Fruit fly (Drosophila melanogaster) whole organism, embryonic: ENCODE data around the gene MTF-1.

Source experiments
- Ada2b ChIP-seq: fragments of 200-800 bp; sonication (Bioruptor generic); IDR thresholded peaks from 2 replicates; pipeline ENCODE4 v1.3.6; 2022; ENCODE audit warnings: missing biosample characterization, missing genetic modification characterization
- Bgb ChIP-seq: fragments of 200-800 bp; sonication (Bioruptor generic); IDR thresholded peaks from 2 replicates; pipeline ENCODE4 v1.3.6; 2022; ENCODE audit warnings: missing biosample characterization, missing genetic modification characterization; ENCODE audit not compliant: partially characterized antibody
- CG10209 ChIP-seq: fragments of 200-800 bp; sonication (Bioruptor generic); optimal IDR thresholded peaks from 3 replicates; lab custom pipeline; 2017; ENCODE audit warnings: missing biosample characterization, mild to moderate bottlenecking, missing genetic modification characterization, missing genetic modification reagents
- CG10565 ChIP-seq: fragments of 200-800 bp; sonication (Bioruptor generic); optimal IDR thresholded peaks from 3 replicates; lab custom pipeline; 2016; ENCODE audit warnings: missing biosample characterization, mild to moderate bottlenecking, missing genetic modification characterization
- CG11247 ChIP-seq: fragments of 200-800 bp; sonication (Bioruptor generic); IDR thresholded peaks from 2 replicates; pipeline ENCODE4 v1.3.6; 2022; ENCODE audit warnings: missing biosample characterization, missing genetic modification characterization
- CG12769 ChIP-seq: fragments of 200-800 bp; sonication (Bioruptor generic); optimal IDR thresholded peaks from 2 replicates; lab custom pipeline; 2019; ENCODE audit warnings: missing biosample characterization, mild to moderate bottlenecking, missing genetic modification characterization, moderate library complexity
- CG15269 ChIP-seq: fragments of 200-800 bp; sonication (Bioruptor generic); optimal IDR thresholded peaks from 2 replicates; lab custom pipeline; 2018; ENCODE audit warnings: missing biosample characterization, mild to moderate bottlenecking, missing genetic modification characterization, moderate library complexity
- CG16815 ChIP-seq: fragments of 200-800 bp; sonication (Bioruptor generic); optimal IDR thresholded peaks from 3 replicates; lab custom pipeline; 2017; ENCODE audit warnings: missing biosample characterization, mild to moderate bottlenecking, missing genetic modification characterization
- CG18262 ChIP-seq: fragments of 200-800 bp; optimal IDR thresholded peaks from 3 replicates; lab custom pipeline; 2019; ENCODE audit warnings: missing biosample characterization, mild to moderate bottlenecking, missing genetic modification characterization, moderate library complexity
- CG2889 ChIP-seq: fragments of 200-800 bp; sonication (Bioruptor generic); IDR thresholded peaks from 3 replicates; pipeline ENCODE4 v1.3.6; 2022; ENCODE audit warnings: missing biosample characterization, missing genetic modification characterization
- CG31365 ChIP-seq: fragments of 200-800 bp; sonication (Bioruptor generic); optimal IDR thresholded peaks from 2 replicates; lab custom pipeline; 2018; ENCODE audit warnings: missing biosample characterization, mild to moderate bottlenecking, missing genetic modification characterization
- CG3407 ChIP-seq: fragments of 200-800 bp; sonication (Bioruptor generic); optimal IDR thresholded peaks from 2 replicates; lab custom pipeline; 2018; ENCODE audit warnings: missing biosample characterization, mild to moderate bottlenecking, missing genetic modification characterization
- CG6654 ChIP-seq: fragments of 200-800 bp; sonication (Bioruptor generic); optimal IDR thresholded peaks from 2 replicates; lab custom pipeline; 2017; ENCODE audit warnings: missing biosample characterization, mild to moderate bottlenecking, missing genetic modification characterization
- CG6683 ChIP-seq: fragments of 200-800 bp; sonication (Bioruptor generic); optimal IDR thresholded peaks from 2 replicates; lab custom pipeline; 2017; ENCODE audit warnings: missing biosample characterization, mild to moderate bottlenecking, missing genetic modification characterization, missing genetic modification reagents
- CG7928 ChIP-seq: fragments of 200-800 bp; sonication (Bioruptor generic); optimal IDR thresholded peaks from 2 replicates; lab custom pipeline; 2017; ENCODE audit warnings: missing biosample characterization, mild to moderate bottlenecking, missing genetic modification characterization
- CG7987 ChIP-seq: fragments of 200-800 bp; sonication (Bioruptor generic); optimal IDR thresholded peaks from 2 replicates; lab custom pipeline; 2018; ENCODE audit warnings: missing biosample characterization, mild to moderate bottlenecking, missing genetic modification characterization, moderate library complexity
- CG8765 ChIP-seq: fragments of 200-800 bp; sonication (Bioruptor generic); IDR thresholded peaks from 2 replicates; pipeline ENCODE4 v1.3.6; 2022; ENCODE audit warnings: missing biosample characterization, missing genetic modification characterization
- Hand ChIP-seq: fragments of 200-800 bp; sonication (Bioruptor generic); optimal IDR thresholded peaks from 2 replicates; lab custom pipeline; 2017; ENCODE audit warnings: mild to moderate bottlenecking, missing biosample characterization, missing genetic modification reagents, missing genetic modification characterization
- HmgZ ChIP-seq: fragments of 200-800 bp; sonication (Bioruptor generic); optimal IDR thresholded peaks from 2 replicates; lab custom pipeline; 2018; ENCODE audit warnings: missing biosample characterization, mild to moderate bottlenecking, missing genetic modification characterization
- Meics ChIP-seq: fragments of 200-800 bp; sonication (Bioruptor generic); optimal IDR thresholded peaks from 2 replicates; lab custom pipeline; 2017; ENCODE audit warnings: missing biosample characterization, mild to moderate bottlenecking, missing genetic modification characterization
- Nf-YC ChIP-seq: fragments of 200-800 bp; optimal IDR thresholded peaks from 3 replicates; lab custom pipeline; 2019; ENCODE audit warnings: missing biosample characterization, mild to moderate bottlenecking, missing genetic modification characterization, moderate library complexity
- Optix ChIP-seq: fragments of 200-800 bp; sonication (Bioruptor generic); IDR thresholded peaks from 3 replicates; pipeline ENCODE4 v1.3.6; 2022; ENCODE audit warnings: missing biosample characterization, missing genetic modification characterization
- Sin3A ChIP-seq: fragments of >200 bp; optimal IDR thresholded peaks from 2 replicates; lab custom pipeline; 2018
- Trl ChIP-seq, 3 experiments: fragments of >200 bp in 2 of 3; fragments of 200-800 bp in 1 of 3; sonication (Bioruptor generic) in 1 of 3; optimal IDR thresholded peaks; 2 replicates in 1 of 3; 3 replicates in 2 of 3; lab custom pipeline; 2016 to 2017; ENCODE audit warnings: missing biosample characterization in 1 of 3, missing genetic modification characterization in 1 of 3
- Xbp1 ChIP-seq: fragments of 200-800 bp; sonication (Bioruptor generic); optimal IDR thresholded peaks from 3 replicates; lab custom pipeline; 2016; ENCODE audit warnings: missing biosample characterization, mild to moderate bottlenecking, missing genetic modification characterization
- aop ChIP-seq: fragments of 200-800 bp; sonication (Bioruptor generic); IDR thresholded peaks from 2 replicates; pipeline ENCODE4 v1.3.6; 2022; ENCODE audit warnings: missing biosample characterization, missing genetic modification characterization
- ato ChIP-seq: fragments of 200-800 bp; sonication (Bioruptor generic); IDR thresholded peaks from 2 replicates; pipeline ENCODE4 v1.3.6; 2022; ENCODE audit warnings: missing biosample characterization, missing genetic modification characterization; ENCODE audit not compliant: partially characterized antibody
- bbx ChIP-seq: fragments of 200-800 bp; sonication (Bioruptor generic); IDR thresholded peaks from 2 replicates; pipeline ENCODE4 v1.3.6; 2022; ENCODE audit warnings: missing biosample characterization, missing genetic modification characterization; ENCODE audit not compliant: partially characterized antibody
- br ChIP-seq: fragments of >200 bp; optimal IDR thresholded peaks from 2 replicates; lab custom pipeline; 2017
- bsh ChIP-seq, 2 experiments: fragments of 200-800 bp; sonication (Bioruptor generic); optimal IDR thresholded peaks; 2 replicates each; lab custom pipeline; 2017 to 2018; ENCODE audit warnings: mild to moderate bottlenecking in 2 of 2, missing biosample characterization in 2 of 2, missing genetic modification characterization in 2 of 2, moderate library complexity in 1 of 2
- chn ChIP-seq: fragments of 200-800 bp; sonication (Bioruptor generic); optimal IDR thresholded peaks from 2 replicates; lab custom pipeline; 2016; ENCODE audit warnings: missing biosample characterization, missing genetic modification characterization
- cwo ChIP-seq: fragments of 200-800 bp; sonication (Bioruptor generic); optimal IDR thresholded peaks from 3 replicates; lab custom pipeline; 2017; ENCODE audit warnings: missing biosample characterization, missing genetic modification characterization, mild to moderate bottlenecking, moderate library complexity, missing genetic modification reagents
- dysf ChIP-seq: fragments of 200-800 bp; sonication (Bioruptor generic); IDR thresholded peaks from 3 replicates; pipeline ENCODE4 v1.3.6; 2022; ENCODE audit warnings: missing biosample characterization, missing genetic modification characterization
- emc ChIP-seq: fragments of 200-800 bp; sonication (Bioruptor generic); optimal IDR thresholded peaks from 2 replicates; lab custom pipeline; 2016; ENCODE audit warnings: missing biosample characterization, missing genetic modification characterization
- ewg ChIP-seq: fragments of 200-800 bp; sonication (Bioruptor generic); optimal IDR thresholded peaks from 3 replicates; lab custom pipeline; 2017; ENCODE audit warnings: mild to moderate bottlenecking, missing biosample characterization, missing genetic modification reagents, missing genetic modification characterization
- gfzf ChIP-seq: fragments of 200-800 bp; sonication (Bioruptor generic); optimal IDR thresholded peaks from 2 replicates; lab custom pipeline; 2016; ENCODE audit warnings: missing biosample characterization, mild to moderate bottlenecking, missing genetic modification characterization, moderate library complexity
- gsb-n ChIP-seq: fragments of 200-800 bp; sonication (Bioruptor generic); optimal IDR thresholded peaks from 3 replicates; lab custom pipeline; 2018; ENCODE audit warnings: missing biosample characterization, mild to moderate bottlenecking, missing genetic modification characterization
- lbe ChIP-seq: fragments of 200-800 bp; sonication (Bioruptor generic); optimal IDR thresholded peaks from 2 replicates; lab custom pipeline; 2016; ENCODE audit warnings: missing biosample characterization, mild to moderate bottlenecking, missing genetic modification characterization
- nau ChIP-seq: fragments of 200-800 bp; sonication (Bioruptor generic); optimal IDR thresholded peaks from 3 replicates; lab custom pipeline; 2017; ENCODE audit warnings: missing biosample characterization, mild to moderate bottlenecking, missing genetic modification characterization, missing genetic modification reagents
- p53 ChIP-seq: fragments of 200-800 bp; sonication (Bioruptor generic); optimal IDR thresholded peaks from 2 replicates; lab custom pipeline; 2016; ENCODE audit warnings: missing biosample characterization, missing genetic modification characterization
- prd ChIP-seq, 3 experiments: fragments of >200 bp in 2 of 3; fragments of 200-800 bp in 1 of 3; sonication (Bioruptor generic) in 1 of 3; optimal IDR thresholded peaks in 2 of 3; IDR thresholded peaks in 1 of 3; 2 replicates in 2 of 3; 3 replicates in 1 of 3; pipeline versions ENCODE4 v1.3.6 to Lab custom; 2017 to 2022; ENCODE audit warnings: missing biosample characterization in 1 of 3, missing genetic modification characterization in 1 of 3
- sd ChIP-seq: fragments of 200-800 bp; sonication (Bioruptor generic); optimal IDR thresholded peaks from 3 replicates; lab custom pipeline; 2018; ENCODE audit warnings: missing biosample characterization, mild to moderate bottlenecking, missing genetic modification characterization, moderate library complexity
- sqz ChIP-seq: fragments of 200-800 bp; sonication (Bioruptor generic); optimal IDR thresholded peaks from 3 replicates; lab custom pipeline; 2018; ENCODE audit warnings: missing biosample characterization, mild to moderate bottlenecking, missing genetic modification characterization
- trh ChIP-seq: fragments of 200-800 bp; sonication (Bioruptor generic); optimal IDR thresholded peaks from 2 replicates; lab custom pipeline; 2016; ENCODE audit warnings: missing biosample characterization, missing genetic modification characterization
- twi ChIP-seq: fragments of 200-800 bp; optimal IDR thresholded peaks from 2 replicates; lab custom pipeline; 2019; ENCODE audit warnings: missing biosample characterization, mild to moderate bottlenecking, missing genetic modification characterization, moderate library complexity
- vfl ChIP-seq: fragments of 200-800 bp; sonication (Bioruptor generic); optimal IDR thresholded peaks from 2 replicates; lab custom pipeline; 2016; ENCODE audit warnings: missing biosample characterization, missing genetic modification characterization
- wdn ChIP-seq: fragments of 200-800 bp; sonication (Bioruptor generic); IDR thresholded peaks from 2 replicates; pipeline ENCODE4 v1.3.6; 2022; ENCODE audit warnings: missing biosample characterization, missing genetic modification characterization
- wek ChIP-seq: fragments of 200-800 bp; sonication (Bioruptor generic); optimal IDR thresholded peaks from 3 replicates; lab custom pipeline; 2018; ENCODE audit warnings: missing biosample characterization, mild to moderate bottlenecking, missing genetic modification characterization, moderate library complexity

MTF-1 gene

DNA sequence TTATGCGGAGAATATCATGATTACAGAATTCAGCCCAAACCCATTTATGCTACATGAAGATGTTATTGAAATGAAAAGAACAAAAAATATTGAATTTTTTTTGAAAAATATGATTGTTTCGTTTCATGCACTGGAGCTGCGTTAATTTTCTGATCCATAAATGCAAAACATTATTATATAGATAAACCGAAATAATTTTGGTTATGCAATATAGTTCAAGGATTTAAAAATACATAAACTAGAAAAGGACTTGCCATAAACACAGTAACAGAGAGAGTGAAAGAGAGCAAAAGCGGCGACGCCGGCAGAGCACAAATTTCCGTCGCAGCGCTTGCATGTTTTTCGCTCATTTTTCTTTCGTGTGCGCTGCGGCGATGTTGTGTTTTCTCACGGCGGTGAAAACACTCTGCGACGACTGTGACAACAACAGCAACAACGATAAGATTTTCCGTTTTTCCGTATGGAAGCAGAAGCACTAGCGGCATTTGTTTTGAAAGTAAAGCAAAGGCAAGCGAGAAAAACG lies 32.2 kb downstream of the MTF-1 start (continued):
- TF ChIP-seq vfl (peak; percentile 35), ato (GFP tag; lab: Robert Waterston, UW) (no peak), Xbp1 (GFP tag; lab: Kevin White, UChicago) (peak; percentile 84), lbe (GFP tag; lab: Kevin White, UChicago) (peak; percentile 82), Sin3A (lab: Kevin White, UChicago) (no peak), CG2889 (GFP tag; lab: Robert Waterston, UW) (no peak), nau (GFP tag; lab: Kevin White, UChicago) (peak; percentile 89), CG16815 (GFP tag; lab: Kevin White, UChicago) (peak; percentile 70), Meics (GFP tag; lab: Kevin White, UChicago) (peak; percentile 91), CG7928 (GFP tag; lab: Kevin White, UChicago) (peak; percentile 25), CG10565 (peak; percentile 28), Ada2b (GFP tag; lab: Robert Waterston, UW) (peak; percentile 64), CG7987 (peak; percentile 20), gfzf (GFP tag; lab: Kevin White, UChicago) (no peak), dysf (GFP tag; lab: Robert Waterston, UW) (peak; percentile 82), sqz (peak; percentile 84), p53 (GFP tag; lab: Kevin White, UChicago) (peak; percentile 60), Nf-YC (tag; lab: Kevin White, UChicago) (peak; percentile 81), CG11247 (GFP tag; lab: Robert Waterston, UW) (no peak), sd (tag; lab: Kevin White, UChicago) (no peak), CG8765 (peak; percentile 11; the same call in 1 of the 2 replicates), HmgZ (tag; lab: Kevin White, UChicago) (peak; percentile 88), CG10209 (GFP tag; lab: Kevin White, UChicago) (peak; percentile 88), br (lab: Kevin White, UChicago) (no peak), CG12769 (tag; lab: Kevin White, UChicago) (peak; percentile 52), bsh (GFP tag; optimal IDR thresholded peaks at IDR 0.05; lab: Kevin White, UChicago) (peak; percentile 84 to 92), Hand (GFP tag; lab: Kevin White, UChicago) (peak; percentile 85), trh (GFP tag; lab: Kevin White, UChicago) (peak; percentile 58), CG18262 (tag; lab: Kevin White, UChicago) (peak; percentile 97), Optix (GFP tag; lab: Robert Waterston, UW) (no peak), aop (GFP tag; lab: Robert Waterston, UW) (no peak), wek (GFP tag; lab: Kevin White, UChicago) (peak; percentile 9), ewg (GFP tag; lab: Kevin White, UChicago) (peak; percentile 69), chn (peak; percentile 69), twi (tag; lab: Kevin White, UChicago) (peak; percentile 68), cwo (GFP tag; lab: Kevin White, UChicago) (peak; percentile 82), CG3407 (peak; percentile 87), Trl (optimal IDR thresholded peaks at IDR 0.05; lab: Kevin White, UChicago) (peak; percentile 43 to 96), Trl (GFP tag; optimal IDR thresholded peaks at IDR 0.05; lab: Kevin White, UChicago) (peak; percentile 80), CG6654 (GFP tag; lab: Kevin White, UChicago) (peak; percentile 64), Bgb (GFP tag; lab: Robert Waterston, UW) (peak; percentile 36; the same call in 1 of the 2 replicates), gsb-n (peak; percentile 91), prd (optimal IDR thresholded peaks at IDR 0.05; lab: Kevin White, UChicago) (no peak), prd (GFP tag; IDR thresholded peaks at IDR 0.05; lab: Robert Waterston, UW) (peak; percentile 79), CG15269 (tag; lab: Kevin White, UChicago) (peak; percentile 90), wdn (GFP tag; lab: Robert Waterston, UW) (peak; percentile 50), bbx (peak; percentile 72), emc (no peak), CG31365 (peak; percentile 54), CG6683 (GFP tag; lab: Kevin White, UChicago) (peak; percentile 84)
